Worm (Caenorhabditis elegans): ENCODE measurements around the gene K01A2.5.
A peak's percentile ranks its signal among the peaks of the same experiment; 100 is the strongest.

The K01A2.5 gene

ce11 chrII:319459-319858 is 18.4 kb downstream of the K01A2.5 start, which contains the start of gene far-7 (continued):
- TF ChIP-seq nhr-47 (tag; optimal IDR thresholded peaks at IDR 0.05) (no peak), isw-1 (GFP tag; IDR thresholded peaks at IDR 0.05) (no peak), ceh-90 (tag; optimal IDR thresholded peaks at IDR 0.05) (no peak), Y116A8C.19 (tag; optimal IDR thresholded peaks at IDR 0.05; ENCODE audit: borderline replicate concordance) (no peak), C16A3.4 (tag; optimal IDR thresholded peaks at IDR 0.05) (no peak), ceh-63 (GFP tag; optimal IDR thresholded peaks at IDR 0.05) (no peak), ces-1 (GFP tag; optimal IDR thresholded peaks at IDR 0.05) (no peak), lin-35 (GFP tag; optimal IDR thresholded peaks at IDR 0.05) (peak in 1 of 2 experiments; percentile 41), efl-1 (optimal IDR thresholded peaks at IDR 0.05) (no peak), efl-1 (GFP tag; optimal IDR thresholded peaks at IDR 0.05 in 1 of 2) (peak in 1 of 2 experiments; percentile 12), fkh-8 (tag; optimal IDR thresholded peaks at IDR 0.05) (no peak), unc-62 (GFP tag; optimal IDR thresholded peaks at IDR 0.05) (no peak), unc-30 (tag; optimal IDR thresholded peaks at IDR 0.05) (no peak), nhr-90 (tag; optimal IDR thresholded peaks at IDR 0.05; ENCODE audit: poor library complexity) (peak; percentile 36), blmp-1 (tag; optimal IDR thresholded peaks at IDR 0.05) (peak; percentile 47), mef-2 (tag; optimal IDR thresholded peaks at IDR 0.05) (no peak), nhr-20 (tag; optimal IDR thresholded peaks at IDR 0.05) (peak; percentile 46), mab-9 (GFP tag; IDR thresholded peaks at IDR 0.05) (no peak), mdl-1 (tag; optimal IDR thresholded peaks at IDR 0.05) (peak in 1 of 2 experiments; percentile 35), nhr-84 (tag; optimal IDR thresholded peaks at IDR 0.05) (no peak), pqm-1 (tag; optimal IDR thresholded peaks at IDR 0.05) (no peak), tlp-1 (tag; optimal IDR thresholded peaks at IDR 0.05) (no peak), ceh-8 (GFP tag; optimal IDR thresholded peaks at IDR 0.05) (no peak), mep-1 (tag; optimal IDR thresholded peaks at IDR 0.05) (no peak), F16B12.6 (tag; optimal IDR thresholded peaks at IDR 0.05) (no peak), rnt-1 (tag; optimal IDR thresholded peaks at IDR 0.05) (no peak), lin-13 (GFP tag; optimal IDR thresholded peaks at IDR 0.05) (no peak), grh-1 (GFP tag; IDR thresholded peaks at IDR 0.05) (peak; percentile 36; the same call in 1 of the 2 replicates), elt-2 (tag; optimal IDR thresholded peaks at IDR 0.05) (no peak)

- TF ChIP-seq efl-1 (optimal IDR thresholded peaks at IDR 0.05) (no peak), efl-1 (GFP tag; optimal IDR thresholded peaks at IDR 0.05 in 1 of 2) (peak in 1 of 2 experiments; percentile 57), efl-3 (GFP tag; optimal IDR thresholded peaks at IDR 0.05) (no peak)
Measured at ce11 chrII:320783-321182, 19.7 kb downstream of the K01A2.5 start.

- TF ChIP-seq vab-15 (tag; optimal IDR thresholded peaks at IDR 0.05) (no peak), pax-3 (tag; optimal IDR thresholded peaks at IDR 0.05) (no peak), mab-9 (GFP tag; IDR thresholded peaks at IDR 0.05) (no peak), nhr-12 (tag; optimal IDR thresholded peaks at IDR 0.05) (no peak), ama-1 (optimal IDR thresholded peaks at IDR 0.05) (peak; percentile 85), efl-1 (optimal IDR thresholded peaks at IDR 0.05) (no peak), efl-1 (GFP tag; optimal IDR thresholded peaks at IDR 0.05 in 1 of 2) (peak in 1 of 2 experiments; percentile 80), grh-1 (GFP tag; IDR thresholded peaks at IDR 0.05) (no peak)
Measured at ce11 chrII:321183-321582, 20.1 kb downstream of the K01A2.5 start.

- TF ChIP-seq unc-86 (tag; optimal IDR thresholded peaks at IDR 0.05) (no peak), Y116A8C.19 (tag; optimal IDR thresholded peaks at IDR 0.05; ENCODE audit: borderline replicate concordance) (no peak), isw-1 (GFP tag; IDR thresholded peaks at IDR 0.05) (no peak), lin-15B (tag; optimal IDR thresholded peaks at IDR 0.05) (no peak), swsn-7 (tag; optimal IDR thresholded peaks at IDR 0.05) (peak; percentile 37), nhr-20 (tag; optimal IDR thresholded peaks at IDR 0.05) (peak; percentile 63), nhr-77 (tag; optimal IDR thresholded peaks at IDR 0.05) (no peak), snu-23 (GFP tag; optimal IDR thresholded peaks at IDR 0.05) (peak; percentile 70), irx-1 (tag; optimal IDR thresholded peaks at IDR 0.05) (no peak), lin-14 (GFP tag; optimal IDR thresholded peaks at IDR 0.05) (peak; percentile 93), nhr-71 (tag; optimal IDR thresholded peaks at IDR 0.05) (peak; percentile 69), lin-35 (GFP tag; optimal IDR thresholded peaks at IDR 0.05) (peak; percentile 39 to 56), ztf-11 (tag; optimal IDR thresholded peaks at IDR 0.05) (no peak), nhr-85 (tag) (peak; percentile 37), ceh-8 (GFP tag; optimal IDR thresholded peaks at IDR 0.05) (no peak), unc-98 (GFP tag; IDR thresholded peaks at IDR 0.05) (no peak), rnt-1 (tag; optimal IDR thresholded peaks at IDR 0.05) (peak; percentile 65), mef-2 (tag; optimal IDR thresholded peaks at IDR 0.05) (no peak), blmp-1 (tag; optimal IDR thresholded peaks at IDR 0.05) (peak; percentile 94), xbp-1 (tag; optimal IDR thresholded peaks at IDR 0.05) (peak; percentile 18), ceh-82 (tag; optimal IDR thresholded peaks at IDR 0.05) (peak; percentile 3 to 58 (median 17))
Measured at ce11 chrII:323048-323776, 22.1 kb downstream of the K01A2.5 start, which contains the start of gene K01A2.10. TSS of gene K01A2.10 (minus strand) at chrII:323098.
